Worm (Caenorhabditis elegans) whole organism, L3 larva: ENCODE results near the gene best-9.

Experiments
- R02D3.7 ChIP-seq: fragments of 150-350 bp; optimal IDR thresholded peaks from 2 replicates; lab custom pipeline; 2014; ENCODE audit warnings: missing biosample characterization, missing genetic modification characterization
- aly-2 ChIP-seq: fragments of 150-350 bp; optimal IDR thresholded peaks from 2 replicates; lab custom pipeline; 2014; ENCODE audit warnings: missing biosample characterization, missing genetic modification characterization
- ama-1 ChIP-seq: fragments of 150-350 bp; optimal IDR thresholded peaks from 2 replicates; lab custom pipeline; 2018
- ceh-16 ChIP-seq: sonication (generic microtip); optimal IDR thresholded peaks from 2 replicates; lab custom pipeline; 2017; ENCODE audit warnings: missing biosample characterization, missing genetic modification characterization
- ceh-28 ChIP-seq: fragments of 150-350 bp; optimal IDR thresholded peaks from 2 replicates; lab custom pipeline; 2014; ENCODE audit warnings: missing biosample characterization, missing genetic modification reagents, missing genetic modification characterization
- ceh-82 ChIP-seq: fragments of 150-350 bp; optimal IDR thresholded peaks from 2 replicates; lab custom pipeline; 2014; ENCODE audit warnings: missing biosample characterization, missing genetic modification characterization
- ceh-9 ChIP-seq: sonication (generic microtip); optimal IDR thresholded peaks from 2 replicates; lab custom pipeline; 2018; ENCODE audit warnings: missing biosample characterization, missing genetic modification characterization
- daf-12 ChIP-seq: fragments of 150-350 bp; optimal IDR thresholded peaks from 2 replicates; lab custom pipeline; 2014; ENCODE audit warnings: missing biosample characterization, missing genetic modification reagents, missing genetic modification characterization
- egl-27 ChIP-seq: sonication (generic microtip); optimal IDR thresholded peaks from 4 replicates; lab custom pipeline; 2017; ENCODE audit warnings: missing biosample characterization, missing genetic modification reagents, missing genetic modification characterization
- elt-1 ChIP-seq: fragments of 150-350 bp; optimal IDR thresholded peaks from 2 replicates; lab custom pipeline; 2014; ENCODE audit warnings: missing biosample characterization, missing genetic modification characterization
- elt-2 ChIP-seq: sonication (generic microtip); optimal IDR thresholded peaks from 2 replicates; lab custom pipeline; 2016; ENCODE audit warnings: missing genetic modification reagents, mild to moderate bottlenecking, missing genetic modification characterization, missing compliant biosample characterization
- elt-3 ChIP-seq, 3 experiments: fragments of 150-350 bp in 1 of 3; sonication (generic microtip) in 2 of 3; optimal IDR thresholded peaks; 2 replicates in 2 of 3; 4 replicates in 1 of 3; lab custom pipeline; 2014 to 2017; ENCODE audit warnings: missing biosample characterization in 3 of 3, missing genetic modification characterization in 3 of 3
- fkh-2 ChIP-seq: fragments of 150-350 bp; optimal IDR thresholded peaks from 2 replicates; lab custom pipeline; 2014; ENCODE audit warnings: missing biosample characterization, missing genetic modification reagents, missing genetic modification characterization
- fos-1 ChIP-seq: fragments of 150-350 bp; optimal IDR thresholded peaks from 2 replicates; lab custom pipeline; 2014; ENCODE audit warnings: missing biosample characterization, missing genetic modification characterization
- hmg-11 ChIP-seq: sonication (generic microtip); optimal IDR thresholded peaks from 2 replicates; lab custom pipeline; 2016; ENCODE audit warnings: missing genetic modification characterization, missing compliant biosample characterization
- jun-1 ChIP-seq: fragments of 150-350 bp; optimal IDR thresholded peaks from 2 replicates; lab custom pipeline; 2014; ENCODE audit warnings: missing biosample characterization, missing genetic modification reagents, missing genetic modification characterization
- lin-15B ChIP-seq: fragments of 150-350 bp; optimal IDR thresholded peaks from 2 replicates; lab custom pipeline; 2014; ENCODE audit warnings: missing biosample characterization, missing genetic modification characterization
- lin-39 ChIP-seq: fragments of 150-350 bp; optimal IDR thresholded peaks from 2 replicates; lab custom pipeline; 2018; ENCODE audit warnings: missing biosample characterization, missing genetic modification reagents, missing genetic modification characterization
- lsy-12 ChIP-seq: sonication (generic microtip); optimal IDR thresholded peaks from 2 replicates; lab custom pipeline; 2016; ENCODE audit warnings: mild to moderate bottlenecking, missing genetic modification characterization, missing compliant biosample characterization
- mml-1 ChIP-seq: fragments of 150-350 bp; sonication (generic microtip); optimal IDR thresholded peaks from 3 replicates; lab custom pipeline; 2014; ENCODE audit warnings: missing biosample characterization, missing genetic modification characterization
- nhr-11 ChIP-seq: fragments of 150-350 bp; optimal IDR thresholded peaks from 2 replicates; lab custom pipeline; 2014; ENCODE audit warnings: missing biosample characterization, missing genetic modification characterization
- nhr-12 ChIP-seq: fragments of 150-350 bp; optimal IDR thresholded peaks from 2 replicates; lab custom pipeline; 2014; ENCODE audit warnings: missing biosample characterization, missing genetic modification characterization
- nhr-23 ChIP-seq: fragments of 150-350 bp; optimal IDR thresholded peaks from 2 replicates; lab custom pipeline; 2014; ENCODE audit warnings: missing biosample characterization, missing genetic modification reagents, missing genetic modification characterization
- nhr-237 ChIP-seq: fragments of 150-350 bp; optimal IDR thresholded peaks from 2 replicates; lab custom pipeline; 2014; ENCODE audit warnings: missing biosample characterization, missing genetic modification characterization
- nhr-25 ChIP-seq: sonication (generic microtip); optimal IDR thresholded peaks from 2 replicates; lab custom pipeline; 2017; ENCODE audit warnings: missing biosample characterization, missing genetic modification characterization
- nhr-28 ChIP-seq: fragments of 150-350 bp; optimal IDR thresholded peaks from 2 replicates; lab custom pipeline; 2014; ENCODE audit warnings: missing biosample characterization, missing genetic modification characterization
- nhr-43 ChIP-seq: sonication (generic microtip); optimal IDR thresholded peaks from 2 replicates; lab custom pipeline; 2016; ENCODE audit warnings: mild to moderate bottlenecking, missing genetic modification characterization, missing compliant biosample characterization; ENCODE audit not compliant: poor library complexity, severe bottlenecking
- nhr-76 ChIP-seq: fragments of 150-350 bp; sonication (generic microtip); optimal IDR thresholded peaks from 5 replicates; lab custom pipeline; 2014; ENCODE audit warnings: missing biosample characterization, missing genetic modification characterization
- nhr-77 ChIP-seq: fragments of 150-350 bp; optimal IDR thresholded peaks from 2 replicates; lab custom pipeline; 2014; ENCODE audit warnings: missing biosample characterization, missing genetic modification characterization
- pqm-1 ChIP-seq: fragments of 150-350 bp; optimal IDR thresholded peaks from 2 replicates; lab custom pipeline; 2017; ENCODE audit warnings: missing biosample characterization, missing genetic modification characterization, inconsistent platforms
- skn-1 ChIP-seq: fragments of 150-350 bp; optimal IDR thresholded peaks from 2 replicates; lab custom pipeline; 2014; ENCODE audit warnings: missing biosample characterization, missing genetic modification characterization
- snpc-4 ChIP-seq: fragments of 150-350 bp; optimal IDR thresholded peaks from 2 replicates; lab custom pipeline; 2014; ENCODE audit warnings: missing biosample characterization, missing genetic modification characterization
- tbx-2 ChIP-seq: sonication (generic microtip); optimal IDR thresholded peaks from 2 replicates; lab custom pipeline; 2016; ENCODE audit warnings: mild to moderate bottlenecking, missing genetic modification characterization, missing compliant biosample characterization
- unc-39 ChIP-seq: sonication (generic microtip); optimal IDR thresholded peaks from 4 replicates; lab custom pipeline; 2017; ENCODE audit warnings: missing biosample characterization, missing genetic modification characterization
- unc-62 ChIP-seq: fragments of 150-350 bp; sonication (generic microtip); optimal IDR thresholded peaks from 4 replicates; lab custom pipeline; 2014; ENCODE audit warnings: missing biosample characterization, missing genetic modification reagents, missing genetic modification characterization
- zag-1 ChIP-seq: fragments of 150-350 bp; optimal IDR thresholded peaks from 2 replicates; lab custom pipeline; 2014; ENCODE audit warnings: missing biosample characterization, missing genetic modification characterization
- ztf-11 ChIP-seq: fragments of 150-350 bp; optimal IDR thresholded peaks from 2 replicates; lab custom pipeline; 2014; ENCODE audit warnings: missing biosample characterization, missing genetic modification characterization
- ztf-4 ChIP-seq: fragments of 150-350 bp; optimal IDR thresholded peaks from 2 replicates; lab custom pipeline; 2014; ENCODE audit warnings: missing biosample characterization, missing genetic modification characterization

The best-9 gene

ce11 chrIV:6531450-6531849 is 29.1 kb upstream of the best-9 start, which contains the start of gene C01G5.4:
TSS of gene C01G5.4 (plus strand) at chrIV:6531750.
- TF ChIP-seq ztf-11 (tag; lab: Kevin White, UChicago), result no peak
- TF ChIP-seq unc-39 (tag; lab: Kevin White, UChicago), result no peak
- TF ChIP-seq aly-2, result no peak
- TF ChIP-seq tbx-2 (tag; lab: Kevin White, UChicago), result no peak
- TF ChIP-seq snpc-4 (tag; lab: Kevin White, UChicago), result no peak
- TF ChIP-seq R02D3.7 (tag; lab: Kevin White, UChicago), result no peak
- TF ChIP-seq nhr-23, result no peak
- no peak for TF ChIP-seq nhr-237 (tag; lab: Kevin White, UChicago)
- TF ChIP-seq ceh-28 (tag; lab: Kevin White, UChicago), result no peak
- TF ChIP-seq elt-3 (tag; optimal IDR thresholded peaks at IDR 0.05; lab: Kevin White, UChicago), result no peak
- TF ChIP-seq zag-1 (tag; lab: Kevin White, UChicago), result no peak
- TF ChIP-seq egl-27 (tag; lab: Kevin White, UChicago), result no peak
- TF ChIP-seq ceh-9 (tag; lab: Kevin White, UChicago), result no peak
- TF ChIP-seq nhr-28 (tag; lab: Kevin White, UChicago), result no peak
- no peak for TF ChIP-seq daf-12 (tag; lab: Kevin White, UChicago)

ce11 chrIV:6535908-6536307 is 24.6 kb upstream of the best-9 start, which contains the start of gene C01G5.3:
TSS of gene C01G5.3 (plus strand) at chrIV:6536208.
- TF ChIP-seq ceh-9 (tag; lab: Kevin White, UChicago) (no peak), egl-27 (tag; lab: Kevin White, UChicago) (no peak)
- TF ChIP-seq, all 47 proteins: peak for 0

- TF ChIP-seq nhr-77 (no peak), lin-39 (tag; lab: Kevin White, UChicago) (peak; percentile 51), nhr-76 (no peak)
Measured at ce11 chrIV:6541435-6541834, 19.1 kb upstream of the best-9 start, which contains the start of gene C01G5.25. TSS of gene C01G5.25 (plus strand) at chrIV:6541684.

- TF ChIP-seq jun-1 (tag; lab: Kevin White, UChicago) (no peak), nhr-12 (tag; lab: Kevin White, UChicago) (no peak), ztf-11 (tag; lab: Kevin White, UChicago) (no peak), nhr-237 (tag; lab: Kevin White, UChicago) (no peak), unc-39 (tag; lab: Kevin White, UChicago) (no peak), nhr-76 (no peak), nhr-11 (tag; lab: Kevin White, UChicago) (no peak), egl-27 (tag; lab: Kevin White, UChicago) (no peak), ceh-28 (tag; lab: Kevin White, UChicago) (no peak), ceh-82 (tag; lab: Kevin White, UChicago) (no peak), nhr-77 (no peak), unc-62 (GFP tag; lab: Kevin White, UChicago) (no peak), elt-1 (no peak), aly-2 (no peak), nhr-23 (no peak), zag-1 (tag; lab: Kevin White, UChicago) (no peak), R02D3.7 (tag; lab: Kevin White, UChicago) (no peak)
Measured at ce11 chrIV:6542962-6543361, 17.6 kb upstream of the best-9 start.

- no peak for TF ChIP-seq jun-1 (tag; lab: Kevin White, UChicago)
- no peak for TF ChIP-seq lin-39 (tag; lab: Kevin White, UChicago)
- no peak for TF ChIP-seq nhr-77
- TF ChIP-seq elt-3 (tag; optimal IDR thresholded peaks at IDR 0.05; lab: Kevin White, UChicago), result no peak
- no peak for TF ChIP-seq skn-1 (tag; lab: Kevin White, UChicago)
- no peak for TF ChIP-seq tbx-2 (tag; lab: Kevin White, UChicago)
Measured at ce11 chrIV:6547397-6547796, 13.1 kb upstream of the best-9 start.

- peak; percentile 15 for TF ChIP-seq hmg-11
- TF ChIP-seq unc-39 (tag; lab: Kevin White, UChicago), result no peak
- no peak for TF ChIP-seq zag-1 (tag; lab: Kevin White, UChicago)
- no peak for TF ChIP-seq egl-27 (tag; lab: Kevin White, UChicago)
- no peak for TF ChIP-seq nhr-237 (tag; lab: Kevin White, UChicago)
- peak; percentile 58 for TF ChIP-seq skn-1 (tag; lab: Kevin White, UChicago)
- TF ChIP-seq mml-1 (tag; lab: Kevin White, UChicago), result no peak
- no peak for TF ChIP-seq nhr-12 (tag; lab: Kevin White, UChicago)
- no peak for TF ChIP-seq pqm-1 (tag; lab: Kevin White, UChicago)
- TF ChIP-seq ceh-28 (tag; lab: Kevin White, UChicago), result peak; percentile 18
- TF ChIP-seq nhr-25, result peak; percentile 12
- TF ChIP-seq ztf-4 (tag; lab: Kevin White, UChicago), result no peak
- TF ChIP-seq ceh-16 (tag; lab: Kevin White, UChicago), result no peak
- TF ChIP-seq ama-1 (lab: Kevin White, UChicago), result no peak
- TF ChIP-seq ztf-11 (tag; lab: Kevin White, UChicago), result no peak
- TF ChIP-seq fkh-2, result no peak
- no peak for TF ChIP-seq elt-3 (tag; optimal IDR thresholded peaks at IDR 0.05; lab: Kevin White, UChicago)
- TF ChIP-seq daf-12 (tag; lab: Kevin White, UChicago), result no peak
- peak; percentile 63 for TF ChIP-seq lin-15B
- TF ChIP-seq snpc-4 (tag; lab: Kevin White, UChicago), result peak; percentile 55
- no peak for TF ChIP-seq nhr-76
- TF ChIP-seq fos-1 (tag; lab: Kevin White, UChicago), result no peak
- TF ChIP-seq elt-1, result no peak
- no peak for TF ChIP-seq ceh-9 (tag; lab: Kevin White, UChicago)
- no peak for TF ChIP-seq jun-1 (tag; lab: Kevin White, UChicago)
- TF ChIP-seq elt-2 (tag; lab: Kevin White, UChicago), result no peak
- TF ChIP-seq R02D3.7 (tag; lab: Kevin White, UChicago), result peak; percentile 49
- peak; percentile 17 for TF ChIP-seq nhr-43 (tag; lab: Kevin White, UChicago)
- no peak for TF ChIP-seq tbx-2 (tag; lab: Kevin White, UChicago)
- no peak for TF ChIP-seq lsy-12
Measured at ce11 chrIV:6548609-6549008, 11.9 kb upstream of the best-9 start, which contains the start of gene fan-1. TSS of gene fan-1 (plus strand) at chrIV:6548686.
